Fruit fly (Drosophila melanogaster) whole organism: ENCODE data around the gene ppl.

Experiments
- CG8478 ChIP-seq: fragments of >200 bp; optimal IDR thresholded peaks from 2 replicates; lab custom pipeline; 2018; ENCODE audit warnings: inconsistent platforms
- pan ChIP-seq: fragments of >200 bp; optimal IDR thresholded peaks from 2 replicates; lab custom pipeline; 2017
- psq ChIP-seq: fragments of >200 bp; optimal IDR thresholded peaks from 2 replicates; lab custom pipeline; 2017

DNA sequence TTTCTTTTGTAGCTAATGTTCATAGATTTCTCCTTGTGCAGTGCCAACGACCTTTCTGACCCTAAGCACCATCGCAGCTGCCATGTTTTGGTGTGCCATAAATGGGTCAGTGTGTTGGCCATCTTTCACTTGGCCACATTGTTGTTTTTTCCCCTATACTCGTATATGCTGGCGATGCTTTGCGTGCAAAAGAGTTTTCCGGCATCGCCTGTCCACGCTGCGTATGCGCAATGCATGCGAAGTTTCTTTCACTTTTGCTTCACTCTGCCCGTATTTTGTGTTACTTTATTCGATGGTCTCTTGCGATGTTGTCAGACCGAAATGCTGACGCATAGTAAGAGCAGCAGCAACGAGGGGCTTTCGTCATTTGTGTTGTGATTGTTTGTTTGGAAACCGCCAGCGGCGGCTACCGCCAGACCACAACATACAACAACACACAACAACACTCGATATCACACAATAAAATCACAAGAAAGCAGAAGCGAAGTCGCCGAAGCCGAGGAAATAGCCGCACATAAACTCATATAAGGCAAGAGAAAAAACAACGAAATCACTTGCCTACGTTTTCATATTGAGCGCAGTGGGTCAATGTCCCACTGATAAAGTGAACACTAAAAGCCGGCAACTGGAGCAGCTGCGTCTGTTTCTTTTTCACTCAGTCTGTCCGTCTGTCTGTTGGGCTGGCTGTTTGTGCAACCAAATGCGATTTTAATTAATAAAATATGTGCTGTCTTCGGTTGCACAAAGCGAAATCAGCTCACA, 19.7 kb downstream of the ppl start:
- TF ChIP-seq psq (no peak), pan (lab: Kevin White, UChicago) (no peak), CG8478 (no peak)
